Fruit fly (Drosophila melanogaster) whole organism, embryonic: ENCODE measurements around the gene CG5107.

Experiments
- CG10979 ChIP-seq: fragments of 200-800 bp; sonication (Bioruptor generic); optimal IDR thresholded peaks from 2 replicates; lab custom pipeline; 2018; ENCODE audit warnings: missing biosample characterization, mild to moderate bottlenecking, missing genetic modification characterization, moderate library complexity
- CG11695 ChIP-seq: fragments of 200-800 bp; sonication (Bioruptor generic); IDR thresholded peaks from 3 replicates; pipeline ENCODE4 v1.3.6; 2022; ENCODE audit warnings: missing biosample characterization, missing genetic modification characterization
- CG12299 ChIP-seq: fragments of 200-800 bp; sonication (Bioruptor generic); optimal IDR thresholded peaks from 2 replicates; lab custom pipeline; 2018; ENCODE audit warnings: missing biosample characterization, mild to moderate bottlenecking, missing genetic modification characterization
- CG13296 ChIP-seq: fragments of 200-800 bp; sonication (Bioruptor generic); optimal IDR thresholded peaks from 3 replicates; lab custom pipeline; 2018; ENCODE audit warnings: missing biosample characterization, mild to moderate bottlenecking, missing genetic modification characterization
- CG13624 ChIP-seq: fragments of 200-800 bp; sonication (Bioruptor generic); optimal IDR thresholded peaks from 2 replicates; lab custom pipeline; 2016; ENCODE audit warnings: missing biosample characterization, missing genetic modification characterization
- CG14860 ChIP-seq: fragments of 200-800 bp; sonication (Bioruptor generic); IDR thresholded peaks from 3 replicates; pipeline ENCODE4 v1.3.6; 2022; ENCODE audit warnings: missing biosample characterization, missing genetic modification characterization; ENCODE audit not compliant: partially characterized antibody
- CG15601 ChIP-seq: fragments of 200-800 bp; sonication (Bioruptor generic); optimal IDR thresholded peaks from 3 replicates; lab custom pipeline; 2019; ENCODE audit warnings: missing biosample characterization, mild to moderate bottlenecking, missing genetic modification characterization, moderate library complexity
- CG16813 ChIP-seq: fragments of 200-800 bp; sonication (Bioruptor generic); IDR thresholded peaks from 3 replicates; pipeline ENCODE4 v1.3.6; 2022; ENCODE audit warnings: missing biosample characterization, missing genetic modification characterization; ENCODE audit not compliant: partially characterized antibody
- CG17568 ChIP-seq: fragments of 200-800 bp; sonication (Bioruptor generic); optimal IDR thresholded peaks from 2 replicates; lab custom pipeline; 2018; ENCODE audit warnings: missing biosample characterization, mild to moderate bottlenecking, missing genetic modification characterization, moderate library complexity
- CG1832 ChIP-seq: fragments of 200-800 bp; sonication (Bioruptor generic); optimal IDR thresholded peaks from 2 replicates; lab custom pipeline; 2017; ENCODE audit warnings: missing biosample characterization, mild to moderate bottlenecking, missing genetic modification characterization, inconsistent platforms
- CG18619 ChIP-seq: fragments of 200-800 bp; sonication (Bioruptor generic); optimal IDR thresholded peaks from 3 replicates; lab custom pipeline; 2017; ENCODE audit warnings: missing biosample characterization, mild to moderate bottlenecking, missing genetic modification characterization
- CG2678 ChIP-seq: fragments of 200-800 bp; sonication (Bioruptor generic); optimal IDR thresholded peaks from 3 replicates; lab custom pipeline; 2019; ENCODE audit warnings: missing biosample characterization, mild to moderate bottlenecking, missing genetic modification characterization, moderate library complexity
- CG2875 ChIP-seq: fragments of 200-800 bp; sonication (Bioruptor generic); optimal IDR thresholded peaks from 2 replicates; lab custom pipeline; 2017; ENCODE audit warnings: missing biosample characterization, mild to moderate bottlenecking, missing genetic modification characterization, missing genetic modification reagents
- CG4282 ChIP-seq: fragments of 200-800 bp; sonication (Bioruptor generic); optimal IDR thresholded peaks from 2 replicates; lab custom pipeline; 2016; ENCODE audit warnings: missing biosample characterization, missing genetic modification characterization
- CG4360 ChIP-seq: fragments of 200-800 bp; sonication (Bioruptor generic); IDR thresholded peaks from 2 replicates; pipeline ENCODE4 v1.3.6; 2022; ENCODE audit warnings: missing biosample characterization, missing genetic modification characterization
- CG6175 ChIP-seq: fragments of 200-800 bp; sonication (Bioruptor generic); IDR thresholded peaks from 3 replicates; pipeline ENCODE4 v1.3.6; 2022; ENCODE audit warnings: missing biosample characterization, missing genetic modification characterization
- CG7357 ChIP-seq: fragments of 200-800 bp; sonication (Bioruptor generic); IDR thresholded peaks from 3 replicates; pipeline ENCODE4 v1.3.6; 2022; ENCODE audit warnings: missing biosample characterization, missing genetic modification characterization
- CG7786 ChIP-seq: fragments of 200-800 bp; sonication (Bioruptor generic); optimal IDR thresholded peaks from 2 replicates; lab custom pipeline; 2016; ENCODE audit warnings: missing biosample characterization, missing genetic modification characterization
- CG7839 ChIP-seq: fragments of 200-800 bp; sonication (Bioruptor generic); optimal IDR thresholded peaks from 3 replicates; lab custom pipeline; 2018; ENCODE audit warnings: missing biosample characterization, mild to moderate bottlenecking, missing genetic modification characterization, moderate library complexity
- Dip3 ChIP-seq: fragments of 200-800 bp; sonication (Bioruptor generic); optimal IDR thresholded peaks from 3 replicates; lab custom pipeline; 2016; ENCODE audit warnings: missing biosample characterization, missing genetic modification characterization
- E2f1 ChIP-seq: fragments of 200-800 bp; sonication (Bioruptor generic); IDR thresholded peaks from 2 replicates; pipeline ENCODE4 v1.3.6; 2022; ENCODE audit warnings: missing biosample characterization, missing genetic modification characterization
- Ets65A ChIP-seq: fragments of 200-800 bp; sonication (Bioruptor generic); peaks from one replicate; lab custom pipeline; 2016; ENCODE audit warnings: missing biosample characterization, missing genetic modification characterization
- HLH4C ChIP-seq: fragments of 200-800 bp; sonication (Bioruptor generic); IDR thresholded peaks from 3 replicates; pipeline ENCODE4 v1.3.6; 2022; ENCODE audit warnings: missing biosample characterization, missing genetic modification characterization; ENCODE audit not compliant: partially characterized antibody
- Jarid2 ChIP-seq: fragments of 200-800 bp; sonication (Bioruptor generic); optimal IDR thresholded peaks from 3 replicates; lab custom pipeline; 2017; ENCODE audit warnings: mild to moderate bottlenecking, missing biosample characterization, missing genetic modification reagents, missing genetic modification characterization
- Lpt ChIP-seq: fragments of >200 bp; optimal IDR thresholded peaks from 2 replicates; lab custom pipeline; 2018; ENCODE audit warnings: missing biosample characterization, missing genetic modification characterization
- MTF-1 ChIP-seq: fragments of 200-800 bp; sonication (Bioruptor generic); optimal IDR thresholded peaks from 2 replicates; lab custom pipeline; 2018; ENCODE audit warnings: missing biosample characterization, mild to moderate bottlenecking, missing genetic modification characterization, borderline replicate concordance
- Mad ChIP-seq: fragments of 200-800 bp; sonication (Bioruptor generic); optimal IDR thresholded peaks from 2 replicates; lab custom pipeline; 2016; ENCODE audit warnings: missing biosample characterization, missing genetic modification characterization
- NFAT ChIP-seq: fragments of 200-800 bp; sonication (Bioruptor generic); IDR thresholded peaks from 2 replicates; pipeline ENCODE4 v1.3.6; 2022; ENCODE audit warnings: missing biosample characterization, missing genetic modification characterization
- Oaz ChIP-seq: fragments of 200-800 bp; sonication (Bioruptor generic); IDR thresholded peaks from 2 replicates; pipeline ENCODE4 v1.3.6; 2022; ENCODE audit warnings: missing biosample characterization, missing genetic modification characterization
- Ssrp ChIP-seq: fragments of 200-800 bp; sonication (Bioruptor generic); optimal IDR thresholded peaks from 2 replicates; lab custom pipeline; 2018; ENCODE audit warnings: missing biosample characterization, mild to moderate bottlenecking, missing genetic modification characterization, moderate library complexity
- Trl ChIP-seq, 3 experiments: fragments of >200 bp in 2 of 3; fragments of 200-800 bp in 1 of 3; sonication (Bioruptor generic) in 1 of 3; optimal IDR thresholded peaks; 2 replicates in 1 of 3; 3 replicates in 2 of 3; lab custom pipeline; 2016 to 2017; ENCODE audit warnings: missing biosample characterization in 1 of 3, missing genetic modification characterization in 1 of 3
- Xbp1 ChIP-seq: fragments of 200-800 bp; sonication (Bioruptor generic); optimal IDR thresholded peaks from 3 replicates; lab custom pipeline; 2016; ENCODE audit warnings: missing biosample characterization, mild to moderate bottlenecking, missing genetic modification characterization
- danr ChIP-seq: fragments of 200-800 bp; sonication (Bioruptor generic); IDR thresholded peaks from 2 replicates; pipeline ENCODE4 v1.3.6; 2022; ENCODE audit warnings: missing biosample characterization, missing genetic modification characterization
- gfzf ChIP-seq: fragments of 200-800 bp; sonication (Bioruptor generic); optimal IDR thresholded peaks from 2 replicates; lab custom pipeline; 2016; ENCODE audit warnings: missing biosample characterization, mild to moderate bottlenecking, missing genetic modification characterization, moderate library complexity
- gsb-n ChIP-seq: fragments of 200-800 bp; sonication (Bioruptor generic); optimal IDR thresholded peaks from 3 replicates; lab custom pipeline; 2018; ENCODE audit warnings: missing biosample characterization, mild to moderate bottlenecking, missing genetic modification characterization
- hkb ChIP-seq, 2 experiments: fragments of 200-800 bp in 1 of 2; fragments of >200 bp in 1 of 2; sonication (Bioruptor generic) in 1 of 2; IDR thresholded peaks in 1 of 2; optimal IDR thresholded peaks in 1 of 2; 2 replicates each; pipeline versions ENCODE4 v1.3.6 to Lab custom; 2017 to 2022; ENCODE audit warnings: missing biosample characterization in 1 of 2, missing genetic modification characterization in 1 of 2
- lmd ChIP-seq: fragments of 200-800 bp; sonication (Bioruptor generic); IDR thresholded peaks from 2 replicates; pipeline ENCODE4 v1.3.6; 2022; ENCODE audit warnings: missing biosample characterization, missing genetic modification characterization
- lov ChIP-seq, 2 experiments: fragments of 200-800 bp in 1 of 2; fragments of >200 bp in 1 of 2; sonication (Bioruptor generic) in 1 of 2; IDR thresholded peaks in 1 of 2; optimal IDR thresholded peaks in 1 of 2; 2 replicates in 1 of 2; 3 replicates in 1 of 2; pipeline versions ENCODE4 v1.3.6 to Lab custom; 2017 to 2022; ENCODE audit warnings: missing biosample characterization in 1 of 2, missing genetic modification characterization in 1 of 2
- mld ChIP-seq: fragments of 200-800 bp; sonication (Bioruptor generic); IDR thresholded peaks from 3 replicates; pipeline ENCODE4 v1.3.6; 2022; ENCODE audit warnings: missing biosample characterization, missing genetic modification characterization; ENCODE audit not compliant: partially characterized antibody
- odd ChIP-seq: fragments of 200-800 bp; sonication (Bioruptor generic); optimal IDR thresholded peaks from 2 replicates; lab custom pipeline; 2017; ENCODE audit warnings: missing biosample characterization, mild to moderate bottlenecking, missing genetic modification characterization
- pzg ChIP-seq: fragments of 200-800 bp; sonication (Bioruptor generic); optimal IDR thresholded peaks from 3 replicates; lab custom pipeline; 2018; ENCODE audit warnings: missing biosample characterization, mild to moderate bottlenecking, missing genetic modification characterization, moderate library complexity
- sim ChIP-seq: fragments of 200-800 bp; sonication (Bioruptor generic); IDR thresholded peaks from 2 replicates; pipeline ENCODE4 v1.3.6; 2022; ENCODE audit warnings: missing biosample characterization, missing genetic modification characterization
- stc ChIP-seq: fragments of 200-800 bp; sonication (Bioruptor generic); IDR thresholded peaks from 2 replicates; pipeline ENCODE4 v1.3.6; 2022; ENCODE audit warnings: missing biosample characterization, missing genetic modification characterization
- tap ChIP-seq: fragments of 200-800 bp; optimal IDR thresholded peaks from 3 replicates; lab custom pipeline; 2019; ENCODE audit warnings: missing biosample characterization, mild to moderate bottlenecking, missing genetic modification characterization, moderate library complexity
- tup ChIP-seq: fragments of 200-800 bp; sonication (Bioruptor generic); optimal IDR thresholded peaks from 2 replicates; lab custom pipeline; 2016; ENCODE audit warnings: missing biosample characterization, mild to moderate bottlenecking, missing genetic modification characterization, moderate library complexity
- wdn ChIP-seq: fragments of 200-800 bp; sonication (Bioruptor generic); IDR thresholded peaks from 2 replicates; pipeline ENCODE4 v1.3.6; 2022; ENCODE audit warnings: missing biosample characterization, missing genetic modification characterization

The CG5107 gene

DNA sequence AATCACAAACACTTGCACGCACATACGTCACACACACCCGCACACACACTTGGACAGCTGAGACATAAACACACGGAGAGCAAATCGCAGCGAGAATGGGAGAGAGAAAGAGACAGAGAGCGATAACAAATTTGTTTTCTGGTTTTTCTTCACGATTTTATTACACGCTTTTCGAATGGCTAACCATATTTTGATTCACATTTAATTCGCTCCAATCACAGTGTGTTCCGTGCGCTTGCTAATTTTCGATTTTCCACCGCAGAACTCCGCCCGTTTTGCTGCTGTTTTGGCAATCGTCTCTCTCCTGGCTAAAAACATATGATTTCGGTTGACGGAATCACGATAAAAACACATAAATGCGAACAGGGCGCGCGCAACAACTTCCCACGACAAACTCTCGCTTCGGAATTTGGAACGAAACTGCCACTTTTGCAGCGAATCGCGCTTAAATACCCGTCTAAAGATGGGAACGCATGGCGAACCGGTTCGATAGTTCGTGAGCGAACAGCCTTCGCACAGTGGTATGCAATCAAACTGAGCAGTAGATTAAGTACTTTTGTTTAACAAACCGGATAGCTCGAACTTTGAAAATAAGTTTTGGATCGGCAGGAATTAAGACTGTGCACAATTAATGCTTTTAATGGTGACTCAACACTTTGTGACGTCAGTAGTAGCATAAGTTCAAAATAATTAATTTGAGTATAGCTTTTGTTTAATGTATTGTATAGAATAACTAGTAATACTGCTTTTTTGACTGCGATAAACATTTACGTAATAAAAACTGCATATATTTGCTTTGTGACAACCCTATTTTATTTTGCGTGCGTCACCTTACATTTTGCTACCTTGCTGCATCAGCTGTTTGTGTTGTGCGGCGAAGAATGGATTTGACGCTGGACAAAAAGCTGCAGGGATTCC lies 32.1 kb upstream of the CG5107 start, which contains the start of the genes Fur1 and Vps33B (continued):
- peak; percentile 75 to 95 for TF ChIP-seq Trl (optimal IDR thresholded peaks at IDR 0.05; lab: Kevin White, UChicago)
- TF ChIP-seq Trl (GFP tag; optimal IDR thresholded peaks at IDR 0.05; lab: Kevin White, UChicago): peak; percentile 98
- TF ChIP-seq CG17568: peak; percentile 92
- TF ChIP-seq CG4360 (GFP tag; lab: Robert Waterston, UW): no peak; the same call in 1 of the 2 replicates
- TF ChIP-seq Lpt (GFP tag; lab: Kevin White, UChicago): no peak
- peak; percentile 94 for TF ChIP-seq tap (tag; lab: Kevin White, UChicago)
- peak; percentile 96 for TF ChIP-seq CG13296
- TF ChIP-seq NFAT: peak; percentile 90
- peak; percentile 94 for TF ChIP-seq CG11695 (GFP tag; lab: Robert Waterston, UW)
- peak; percentile 97 for TF ChIP-seq Ssrp
- TF ChIP-seq CG7786 (GFP tag; lab: Kevin White, UChicago): peak; percentile 98
- peak; percentile 67; the same call in 1 of the 3 replicates for TF ChIP-seq mld
- TF ChIP-seq CG7839 (tag; lab: Kevin White, UChicago): peak; percentile 97
- peak; percentile 79 for TF ChIP-seq hkb (optimal IDR thresholded peaks at IDR 0.05; lab: Kevin White, UChicago)
- peak; percentile 95 for TF ChIP-seq hkb (GFP tag; IDR thresholded peaks at IDR 0.05; lab: Robert Waterston, UW)
- TF ChIP-seq CG14860 (GFP tag; lab: Robert Waterston, UW): peak; percentile 73
- TF ChIP-seq CG16813 (GFP tag; lab: Robert Waterston, UW): peak; percentile 80
- peak; percentile 7 for TF ChIP-seq lov (optimal IDR thresholded peaks at IDR 0.05; lab: Kevin White, UChicago)
- TF ChIP-seq lov (GFP tag; IDR thresholded peaks at IDR 0.05; lab: Robert Waterston, UW): peak; percentile 84; the same call in 1 of the 3 replicates
- peak; percentile 90 for TF ChIP-seq wdn (GFP tag; lab: Robert Waterston, UW)
- peak; percentile 100 for TF ChIP-seq Ets65A (GFP tag; lab: Kevin White, UChicago)
- TF ChIP-seq gfzf (GFP tag; lab: Kevin White, UChicago): peak; percentile 43
- peak; percentile 95 for TF ChIP-seq CG15601
- TF ChIP-seq sim (GFP tag; lab: Robert Waterston, UW): peak; percentile 90
- TF ChIP-seq CG6175 (GFP tag; lab: Robert Waterston, UW): peak; percentile 84
- no peak for TF ChIP-seq CG1832 (GFP tag; lab: Kevin White, UChicago)
- TF ChIP-seq gsb-n (tag; lab: Kevin White, UChicago): peak; percentile 94
- TF ChIP-seq danr (GFP tag; lab: Robert Waterston, UW): peak; percentile 86
- peak; percentile 98 for TF ChIP-seq Mad (GFP tag; lab: Kevin White, UChicago)
- peak; percentile 75 for TF ChIP-seq pzg (GFP tag; lab: Kevin White, UChicago)
- peak; percentile 98 for TF ChIP-seq Dip3
- peak; percentile 98 for TF ChIP-seq CG4282 (GFP tag; lab: Kevin White, UChicago)
- peak; percentile 96 for TF ChIP-seq tup
- TF ChIP-seq MTF-1 (GFP tag; lab: Kevin White, UChicago): peak; percentile 83
- peak; percentile 96 for TF ChIP-seq CG10979 (tag; lab: Kevin White, UChicago)
- TF ChIP-seq CG12299: peak; percentile 94
- peak; percentile 97 for TF ChIP-seq CG2678 (tag; lab: Kevin White, UChicago)
- TF ChIP-seq Xbp1 (GFP tag; lab: Kevin White, UChicago): peak; percentile 99
- TF ChIP-seq lmd (GFP tag; lab: Robert Waterston, UW): peak; percentile 96
- TF ChIP-seq odd: peak; percentile 95
- TF ChIP-seq stc (GFP tag; lab: Robert Waterston, UW): peak; percentile 93
- peak; percentile 94 for TF ChIP-seq Oaz (GFP tag; lab: Robert Waterston, UW)
- peak; percentile 79 for TF ChIP-seq HLH4C
- peak; percentile 99 for TF ChIP-seq Jarid2 (GFP tag; lab: Kevin White, UChicago)
- TF ChIP-seq CG13624 (GFP tag; lab: Kevin White, UChicago): peak; percentile 98
- peak; percentile 85 for TF ChIP-seq CG7357 (GFP tag; lab: Robert Waterston, UW)
- peak; percentile 93 for TF ChIP-seq CG2875 (GFP tag; lab: Kevin White, UChicago)
- peak; percentile 96 for TF ChIP-seq CG18619
- peak; percentile 95 for TF ChIP-seq E2f1
